Worm (Caenorhabditis elegans): ENCODE data around the gene C32D5.10.

ce11 chrII:6339948-6340347 is 11.8 kb downstream of the C32D5.10 start, which contains the start of gene C32D5.7:
- TF ChIP-seq nhr-43 (tag; optimal IDR thresholded peaks at IDR 0.05; ENCODE audit: poor library complexity, severe bottlenecking) (no peak), unc-39 (tag; optimal IDR thresholded peaks at IDR 0.05) (no peak), ztf-4 (tag; optimal IDR thresholded peaks at IDR 0.05) (no peak), elt-1 (tag; optimal IDR thresholded peaks at IDR 0.05) (no peak), mdl-1 (tag; optimal IDR thresholded peaks at IDR 0.05) (no peak), fos-1 (tag; optimal IDR thresholded peaks at IDR 0.05) (no peak), unc-62 (GFP tag; optimal IDR thresholded peaks at IDR 0.05) (no peak), snpc-4 (tag; optimal IDR thresholded peaks at IDR 0.05) (no peak), ZK546.5 (tag; optimal IDR thresholded peaks at IDR 0.05) (no peak), nhr-76 (tag; optimal IDR thresholded peaks at IDR 0.05) (no peak), sea-2 (GFP tag; optimal IDR thresholded peaks at IDR 0.05) (no peak)
